Worm (Caenorhabditis elegans): ENCODE measurements around the gene BE0003N10.6.

DNA sequence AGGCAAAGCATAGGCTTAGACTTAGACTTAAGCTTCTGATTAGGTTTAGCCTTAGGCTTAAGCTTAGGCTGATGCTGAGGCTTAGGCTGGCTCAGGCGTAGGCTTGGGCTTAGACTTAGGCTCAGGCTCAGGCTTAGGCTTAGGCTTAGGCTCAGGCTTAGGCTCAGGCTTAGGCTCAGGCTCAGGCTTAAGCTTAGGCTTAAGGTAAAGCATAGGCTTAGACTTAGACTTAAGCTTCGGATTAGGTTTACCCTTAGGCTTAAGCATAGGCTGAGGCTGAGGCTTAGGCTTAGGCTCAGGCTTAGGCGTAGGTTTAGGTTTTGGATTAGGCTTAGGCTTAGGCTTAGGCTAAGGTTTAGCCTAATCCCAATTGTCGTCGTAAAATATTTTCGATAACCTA, 39.7 kb upstream of the BE0003N10.6 start:
- TF ChIP-seq ztf-11 (tag; optimal IDR thresholded peaks at IDR 0.05) (no peak), nhr-237 (tag; optimal IDR thresholded peaks at IDR 0.05) (no peak), unc-62 (GFP tag; optimal IDR thresholded peaks at IDR 0.05 in 1 of 2) (no peak), unc-62 (tag; optimal IDR thresholded peaks at IDR 0.05) (no peak), sdz-12 (GFP tag; optimal IDR thresholded peaks at IDR 0.05) (no peak), mdl-1 (tag; optimal IDR thresholded peaks at IDR 0.05) (no peak), ZK546.5 (tag; optimal IDR thresholded peaks at IDR 0.05) (no peak), fkh-10 (GFP tag; optimal IDR thresholded peaks at IDR 0.05) (no peak), php-3 (GFP tag; IDR thresholded peaks at IDR 0.05) (no peak), lin-39 (tag; optimal IDR thresholded peaks at IDR 0.05) (no peak), nhr-76 (tag; optimal IDR thresholded peaks at IDR 0.05) (no peak), pha-4 (GFP tag; IDR thresholded peaks at IDR 0.05) (no peak), pha-4 (tag; optimal IDR thresholded peaks at IDR 0.05) (no peak), hmg-1.1 (GFP tag; IDR thresholded peaks at IDR 0.05) (no peak), zfp-2 (tag; optimal IDR thresholded peaks at IDR 0.05) (no peak)
